Worm (Caenorhabditis elegans) whole organism, L2 larva: ENCODE results near the gene bath-39.

Experiments
- C34F6.9 ChIP-seq: fragments of 150-350 bp; optimal IDR thresholded peaks from 2 replicates; lab custom pipeline; 2014; ENCODE audit warnings: missing biosample characterization, missing genetic modification characterization
- F13H6.1 ChIP-seq: sonication (generic microtip); optimal IDR thresholded peaks from 2 replicates; lab custom pipeline; 2016; ENCODE audit warnings: missing genetic modification characterization, missing compliant biosample characterization
- ZK546.5 ChIP-seq: sonication (generic microtip); optimal IDR thresholded peaks from 2 replicates; lab custom pipeline; 2017; ENCODE audit warnings: missing biosample characterization, missing genetic modification characterization
- alr-1 ChIP-seq: fragments of 150-350 bp; optimal IDR thresholded peaks from 2 replicates; lab custom pipeline; 2014; ENCODE audit warnings: missing biosample characterization, missing genetic modification characterization
- aly-2 ChIP-seq: fragments of 150-350 bp; optimal IDR thresholded peaks from 2 replicates; lab custom pipeline; 2014; ENCODE audit warnings: missing biosample characterization, missing genetic modification characterization
- blmp-1 ChIP-seq: sonication (generic microtip); optimal IDR thresholded peaks from 2 replicates; lab custom pipeline; 2017; ENCODE audit warnings: missing genetic modification characterization, mild to moderate bottlenecking, missing compliant biosample characterization, antibody characterized with exemption, moderate library complexity; ENCODE audit not compliant: insufficient read depth
- ceh-16 ChIP-seq: fragments of 150-350 bp; optimal IDR thresholded peaks from 2 replicates; lab custom pipeline; 2014; ENCODE audit warnings: missing biosample characterization, missing genetic modification characterization
- ceh-82 ChIP-seq: fragments of 150-350 bp; optimal IDR thresholded peaks from 2 replicates; lab custom pipeline; 2014; ENCODE audit warnings: missing biosample characterization, missing genetic modification characterization
- crh-2 ChIP-seq: sonication (generic microtip); optimal IDR thresholded peaks from 2 replicates; lab custom pipeline; 2017; ENCODE audit warnings: missing biosample characterization, missing genetic modification characterization
- egl-27 ChIP-seq: sonication (generic microtip); optimal IDR thresholded peaks from 3 replicates; lab custom pipeline; 2017; ENCODE audit warnings: missing biosample characterization, missing genetic modification reagents, missing genetic modification characterization
- elt-1 ChIP-seq: fragments of 150-350 bp; optimal IDR thresholded peaks from 2 replicates; lab custom pipeline; 2014; ENCODE audit warnings: missing biosample characterization, missing genetic modification characterization
- elt-3 ChIP-seq: sonication (generic microtip); optimal IDR thresholded peaks from 2 replicates; lab custom pipeline; 2017; ENCODE audit warnings: missing biosample characterization, missing genetic modification characterization
- fos-1 ChIP-seq: fragments of 150-350 bp; optimal IDR thresholded peaks from 2 replicates; lab custom pipeline; 2014; ENCODE audit warnings: missing biosample characterization, missing genetic modification characterization
- gmeb-1 ChIP-seq: fragments of 150-350 bp; optimal IDR thresholded peaks from 2 replicates; lab custom pipeline; 2014; ENCODE audit warnings: missing biosample characterization, missing genetic modification characterization
- lin-11 ChIP-seq: fragments of 150-350 bp; sonication (generic microtip); optimal IDR thresholded peaks from 2 replicates; lab custom pipeline; 2014; ENCODE audit warnings: missing biosample characterization, missing genetic modification characterization, inconsistent platforms, mixed read lengths
- lin-13 ChIP-seq: fragments of 150-350 bp; optimal IDR thresholded peaks from 2 replicates; lab custom pipeline; 2014; ENCODE audit warnings: missing biosample characterization, missing genetic modification reagents, missing genetic modification characterization
- lin-39 ChIP-seq: fragments of 150-350 bp; optimal IDR thresholded peaks from 2 replicates; lab custom pipeline; 2014; ENCODE audit warnings: missing biosample characterization, missing genetic modification reagents, missing genetic modification characterization
- lsy-2 ChIP-seq, 2 experiments: fragments of 150-350 bp in 1 of 2; sonication (generic microtip) in 1 of 2; optimal IDR thresholded peaks; 2 replicates each; lab custom pipeline; 2014 to 2017; ENCODE audit warnings: missing biosample characterization in 2 of 2, missing genetic modification characterization in 2 of 2
- mab-5 ChIP-seq: fragments of 150-350 bp; optimal IDR thresholded peaks from 2 replicates; lab custom pipeline; 2014; ENCODE audit warnings: missing biosample characterization, missing genetic modification characterization
- mbf-1 ChIP-seq: sonication (generic microtip); optimal IDR thresholded peaks from 2 replicates; lab custom pipeline; 2017; ENCODE audit warnings: missing biosample characterization, missing genetic modification characterization
- mdl-1 ChIP-seq, 2 experiments: fragments of 150-350 bp in 1 of 2; sonication (generic microtip) in 1 of 2; optimal IDR thresholded peaks; 2 replicates each; lab custom pipeline; 2017; ENCODE audit warnings: missing biosample characterization in 2 of 2, missing genetic modification characterization in 2 of 2
- nhr-11 ChIP-seq: fragments of 150-350 bp; optimal IDR thresholded peaks from 2 replicates; lab custom pipeline; 2014; ENCODE audit warnings: missing biosample characterization, missing genetic modification characterization
- nhr-12 ChIP-seq: fragments of 150-350 bp; optimal IDR thresholded peaks from 2 replicates; lab custom pipeline; 2014; ENCODE audit warnings: missing biosample characterization, missing genetic modification characterization
- nhr-129 ChIP-seq: fragments of 150-350 bp; optimal IDR thresholded peaks from 2 replicates; lab custom pipeline; 2014; ENCODE audit warnings: missing biosample characterization, missing genetic modification characterization
- nhr-21 ChIP-seq: fragments of 150-350 bp; optimal IDR thresholded peaks from 2 replicates; lab custom pipeline; 2014; ENCODE audit warnings: missing biosample characterization, missing genetic modification characterization
- nhr-23 ChIP-seq: fragments of 150-350 bp; optimal IDR thresholded peaks from 2 replicates; lab custom pipeline; 2014; ENCODE audit warnings: missing biosample characterization, missing genetic modification reagents, missing genetic modification characterization
- nhr-237 ChIP-seq: fragments of 150-350 bp; optimal IDR thresholded peaks from 2 replicates; lab custom pipeline; 2014; ENCODE audit warnings: missing biosample characterization, missing genetic modification characterization
- nhr-25 ChIP-seq: fragments of 150-350 bp; sonication (generic microtip); optimal IDR thresholded peaks from 3 replicates; lab custom pipeline; 2014; ENCODE audit warnings: missing biosample characterization, missing genetic modification characterization
- nhr-6 ChIP-seq: fragments of 150-350 bp; optimal IDR thresholded peaks from 2 replicates; lab custom pipeline; 2014; ENCODE audit warnings: missing biosample characterization, missing genetic modification characterization
- nhr-77 ChIP-seq: fragments of 150-350 bp; optimal IDR thresholded peaks from 2 replicates; lab custom pipeline; 2014; ENCODE audit warnings: missing biosample characterization, missing genetic modification characterization
- peb-1 ChIP-seq: fragments of 150-350 bp; optimal IDR thresholded peaks from 2 replicates; lab custom pipeline; 2014; ENCODE audit warnings: missing biosample characterization, missing genetic modification characterization
- sem-4 ChIP-seq: fragments of 150-350 bp; optimal IDR thresholded peaks from 2 replicates; lab custom pipeline; 2014; ENCODE audit warnings: missing biosample characterization, missing genetic modification reagents, missing genetic modification characterization
- sma-9 ChIP-seq, 2 experiments: fragments of 150-350 bp in 1 of 2; sonication (generic microtip) in 1 of 2; optimal IDR thresholded peaks; 2 replicates each; lab custom pipeline; 2014 to 2016; ENCODE audit warnings: missing genetic modification characterization in 2 of 2, mild to moderate bottlenecking in 1 of 2, missing biosample characterization in 1 of 2, missing compliant biosample characterization in 1 of 2, missing genetic modification reagents in 1 of 2, moderate library complexity in 1 of 2
- snpc-4 ChIP-seq: fragments of 150-350 bp; optimal IDR thresholded peaks from 2 replicates; lab custom pipeline; 2014; ENCODE audit warnings: missing biosample characterization, missing genetic modification characterization
- unc-39 ChIP-seq: fragments of 150-350 bp; optimal IDR thresholded peaks from 2 replicates; lab custom pipeline; 2014; ENCODE audit warnings: missing biosample characterization, missing genetic modification characterization
- zag-1 ChIP-seq: fragments of 150-350 bp; optimal IDR thresholded peaks from 2 replicates; lab custom pipeline; 2014; ENCODE audit warnings: missing biosample characterization, missing genetic modification characterization
- ztf-1 ChIP-seq: fragments of 200-800 bp; sonication (Bioruptor generic); conservative IDR thresholded peaks from 2 replicates; pipeline ENCODE4 v1.3.6; 2022; ENCODE audit warnings: missing genetic modification characterization, missing compliant biosample characterization
- ztf-11 ChIP-seq: sonication (generic microtip); optimal IDR thresholded peaks from 2 replicates; lab custom pipeline; 2017; ENCODE audit warnings: missing biosample characterization, missing genetic modification characterization
- ztf-4 ChIP-seq: fragments of 150-350 bp; optimal IDR thresholded peaks from 2 replicates; lab custom pipeline; 2014; ENCODE audit warnings: missing biosample characterization, missing genetic modification characterization

Gene bath-39

ce11 chrV:13421697-13422096 is 37.6 kb upstream of the bath-39 start (continued):
- no peak for TF ChIP-seq lsy-2 (tag; optimal IDR thresholded peaks at IDR 0.05; lab: Kevin White, UChicago)

ce11 chrV:13423045-13423444 is 36.2 kb upstream of the bath-39 start, which contains the start of gene srv-9:
Gene srv-9, minus strand, starts transcription at chrV:13423145.
- TF ChIP-seq aly-2 (tag; lab: Kevin White, UChicago) (no peak), sem-4 (tag; lab: Kevin White, UChicago) (no peak), ceh-16 (tag; lab: Kevin White, UChicago) (no peak), fos-1 (tag; lab: Kevin White, UChicago) (no peak), nhr-77 (no peak), elt-3 (no peak), lin-39 (tag; lab: Kevin White, UChicago) (no peak), ztf-1 (no peak), zag-1 (tag; lab: Kevin White, UChicago) (no peak)

- no peak for TF ChIP-seq crh-2 (tag; lab: Kevin White, UChicago)
- TF ChIP-seq elt-3, result no peak
- no peak for TF ChIP-seq blmp-1 (tag; lab: Kevin White, UChicago)
- TF ChIP-seq alr-1, result no peak
- TF ChIP-seq egl-27 (tag; lab: Kevin White, UChicago), result no peak
- TF ChIP-seq lin-13, result no peak
- no peak for TF ChIP-seq ztf-1
- no peak for TF ChIP-seq lin-39 (tag; lab: Kevin White, UChicago)
- TF ChIP-seq lin-11, result no peak
- TF ChIP-seq elt-1 (tag; lab: Kevin White, UChicago), result no peak
- no peak for TF ChIP-seq ZK546.5 (tag; lab: Kevin White, UChicago)
These were observed 35.7 kb upstream of the bath-39 start, which contains the start of gene srv-10 for ce11 chrV:13423608-13424007. Gene srv-10, plus strand, starts transcription at chrV:13423908.

- TF ChIP-seq ceh-16 (tag; lab: Kevin White, UChicago) (no peak), blmp-1 (tag; lab: Kevin White, UChicago) (no peak), F13H6.1 (no peak), crh-2 (tag; lab: Kevin White, UChicago) (no peak), nhr-12 (tag; lab: Kevin White, UChicago) (no peak), aly-2 (tag; lab: Kevin White, UChicago) (no peak), peb-1 (tag; lab: Kevin White, UChicago) (no peak), ztf-4 (tag; lab: Kevin White, UChicago) (no peak), snpc-4 (tag; lab: Kevin White, UChicago) (no peak), alr-1 (no peak), nhr-237 (tag; lab: Kevin White, UChicago) (no peak), nhr-25 (no peak), C34F6.9 (tag; lab: Kevin White, UChicago) (no peak), nhr-6 (tag; lab: Kevin White, UChicago) (no peak), mdl-1 (tag; optimal IDR thresholded peaks at IDR 0.05; lab: Kevin White, UChicago) (no peak)
These were observed 32.5 kb upstream of the bath-39 start, which contains the start of gene srd-18 for ce11 chrV:13426764-13427163. Gene srd-18, minus strand, starts transcription at chrV:13426864.

- TF ChIP-seq egl-27 (tag; lab: Kevin White, UChicago) (no peak), sma-9 (GFP tag; optimal IDR thresholded peaks at IDR 0.05; lab: Kevin White, UChicago) (no peak), sma-9 (tag; optimal IDR thresholded peaks at IDR 0.05; lab: Kevin White, UChicago) (no peak), ceh-82 (tag; lab: Kevin White, UChicago) (no peak), peb-1 (tag; lab: Kevin White, UChicago) (no peak), lsy-2 (tag; optimal IDR thresholded peaks at IDR 0.05; lab: Kevin White, UChicago) (no peak)
These were observed 31.9 kb upstream of the bath-39 start for ce11 chrV:13427378-13427777.

ce11 chrV:13428660-13429059 is 30.6 kb upstream of the bath-39 start, which contains the start of gene srd-19:
Gene srd-19, minus strand, starts transcription at chrV:13428760.
- no peak for TF ChIP-seq ztf-1
- no peak for TF ChIP-seq mbf-1 (tag; lab: Kevin White, UChicago)
- TF ChIP-seq nhr-237 (tag; lab: Kevin White, UChicago), result no peak
- TF ChIP-seq nhr-21 (tag; lab: Kevin White, UChicago), result no peak
- TF ChIP-seq ztf-11 (tag; lab: Kevin White, UChicago), result no peak
- no peak for TF ChIP-seq ceh-82 (tag; lab: Kevin White, UChicago)
- TF ChIP-seq nhr-12 (tag; lab: Kevin White, UChicago), result no peak
- TF ChIP-seq snpc-4 (tag; lab: Kevin White, UChicago), result no peak
- TF ChIP-seq sma-9 (GFP tag; optimal IDR thresholded peaks at IDR 0.05; lab: Kevin White, UChicago), result no peak
- no peak for TF ChIP-seq sma-9 (tag; optimal IDR thresholded peaks at IDR 0.05; lab: Kevin White, UChicago)
- TF ChIP-seq zag-1 (tag; lab: Kevin White, UChicago), result no peak
- TF ChIP-seq nhr-129, result no peak
- no peak for TF ChIP-seq peb-1 (tag; lab: Kevin White, UChicago)
- TF ChIP-seq unc-39, result no peak
- no peak for TF ChIP-seq mab-5 (tag; lab: Kevin White, UChicago)
- no peak for TF ChIP-seq nhr-11
- no peak for TF ChIP-seq nhr-23 (tag; lab: Kevin White, UChicago)
- TF ChIP-seq gmeb-1 (tag; lab: Kevin White, UChicago), result no peak
- no peak for TF ChIP-seq fos-1 (tag; lab: Kevin White, UChicago)
